Worm (Caenorhabditis elegans) whole organism, L4/young adult: ENCODE results near the gene ddx-15.

Experiments used
- W03F9.2 ChIP-seq: fragments of 150-350 bp; optimal IDR thresholded peaks from 2 replicates; lab custom pipeline; 2014; ENCODE audit warnings: missing biosample characterization, missing genetic modification characterization
- dao-5 ChIP-seq: sonication (generic microtip); optimal IDR thresholded peaks from 2 replicates; lab custom pipeline; 2016; ENCODE audit warnings: missing genotype, missing genetic modification characterization, moderate library complexity, missing compliant biosample characterization
- him-1 ChIP-seq: sonication (generic microtip); optimal IDR thresholded peaks from 2 replicates; lab custom pipeline; 2016; ENCODE audit warnings: missing genotype, missing genetic modification reagents, missing genetic modification characterization, missing compliant biosample characterization

ce11 chrIII:5541777-5542176 lies 49.7 kb downstream of the ddx-15 start:
- TF ChIP-seq him-1 (tag; lab: Kevin White, UChicago) (no peak), W03F9.2 (no peak), dao-5 (tag; lab: Kevin White, UChicago) (no peak)
